Worm (Caenorhabditis elegans): ENCODE results near the gene irld-44.

irld-44 gene

DNA sequence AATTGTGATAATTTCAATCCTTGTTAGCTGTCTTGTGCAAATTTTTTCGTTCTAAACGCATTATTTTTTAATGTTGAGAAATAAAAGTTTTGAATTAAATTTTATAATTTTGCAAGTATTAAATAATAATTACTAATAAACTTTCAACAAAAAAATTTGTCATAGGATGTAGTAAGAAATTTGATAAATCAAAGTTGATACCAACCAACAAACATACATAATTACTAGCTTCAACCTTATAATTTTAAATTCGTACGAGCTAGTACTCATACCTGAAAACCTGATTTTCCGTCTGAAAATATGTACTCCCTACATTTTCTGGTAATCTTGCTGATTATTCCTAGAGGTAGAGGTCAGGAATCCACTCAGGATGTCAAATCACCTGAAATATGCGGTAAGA lies at the start of gene irld-44:
irld-44 (plus strand) TSS at position 301 of the 400 bp plus-strand sequence.
- no peak for TF ChIP-seq ceh-31 (tag; optimal IDR thresholded peaks at IDR 0.05)
- TF ChIP-seq pros-1 (tag; optimal IDR thresholded peaks at IDR 0.05), result no peak

- TF ChIP-seq eyg-1 (tag; optimal IDR thresholded peaks at IDR 0.05) (no peak), syd-9 (tag; optimal IDR thresholded peaks at IDR 0.05) (no peak), ttx-3 (tag; optimal IDR thresholded peaks at IDR 0.05) (no peak), sox-4 (tag; optimal IDR thresholded peaks at IDR 0.05) (no peak), unc-55 (GFP tag; optimal IDR thresholded peaks at IDR 0.05) (no peak), ceh-34 (tag; optimal IDR thresholded peaks at IDR 0.05) (no peak), unc-86 (tag; optimal IDR thresholded peaks at IDR 0.05) (no peak), C38D4.7 (GFP tag; optimal IDR thresholded peaks at IDR 0.05) (no peak), pha-2 (tag; optimal IDR thresholded peaks at IDR 0.05) (no peak), npax-4 (tag; optimal IDR thresholded peaks at IDR 0.05) (no peak), F13H6.1 (tag; optimal IDR thresholded peaks at IDR 0.05) (no peak), pat-9 (tag; optimal IDR thresholded peaks at IDR 0.05) (no peak), ama-1 (optimal IDR thresholded peaks at IDR 0.05) (no peak), ahr-1 (tag; optimal IDR thresholded peaks at IDR 0.05) (no peak), ceh-2 (tag; optimal IDR thresholded peaks at IDR 0.05) (no peak), unc-3 (GFP tag; conservative IDR thresholded peaks at IDR 0.05) (no peak), unc-3 (tag; optimal IDR thresholded peaks at IDR 0.05) (no peak), K09A11.1 (tag; optimal IDR thresholded peaks at IDR 0.05; ENCODE audit: insufficient read depth) (no peak)
Measured at ce11 chrV:1607790-1608189, 43.4 kb upstream of the irld-44 start, which contains the start of gene nhr-178. Gene nhr-178 (minus strand): TSS chrV:1607953.

- TF ChIP-seq hlh-8 (tag; optimal IDR thresholded peaks at IDR 0.05), result no peak
- no peak for TF ChIP-seq syd-9 (tag; optimal IDR thresholded peaks at IDR 0.05)
- no peak for TF ChIP-seq Y22D7AL.16 (tag; optimal IDR thresholded peaks at IDR 0.05)
- no peak for TF ChIP-seq ceh-45 (GFP tag; IDR thresholded peaks at IDR 0.05)
- TF ChIP-seq unc-3 (GFP tag; conservative IDR thresholded peaks at IDR 0.05), result no peak
- TF ChIP-seq unc-3 (tag; optimal IDR thresholded peaks at IDR 0.05), result no peak
- no peak for TF ChIP-seq C38D4.7 (GFP tag; optimal IDR thresholded peaks at IDR 0.05)
Measured at ce11 chrV:1610097-1610496, 41.0 kb upstream of the irld-44 start, which contains the start of gene nhr-177. Gene nhr-177 (plus strand): TSS chrV:1610263.

- TF ChIP-seq pha-4 (tag; optimal IDR thresholded peaks at IDR 0.05) (no peak), ceh-22 (tag; optimal IDR thresholded peaks at IDR 0.05) (no peak), F13H6.1 (tag; optimal IDR thresholded peaks at IDR 0.05) (no peak), lim-6 (tag; optimal IDR thresholded peaks at IDR 0.05) (no peak)
Measured at ce11 chrV:1611570-1611969, 39.6 kb upstream of the irld-44 start.

- TF ChIP-seq dve-1 (tag; optimal IDR thresholded peaks at IDR 0.05) (no peak), tbx-2 (tag; optimal IDR thresholded peaks at IDR 0.05) (no peak), hlh-30 (tag; optimal IDR thresholded peaks at IDR 0.05; ENCODE audit: insufficient read depth) (no peak), sdc-2 (tag; optimal IDR thresholded peaks at IDR 0.05) (no peak), C08G9.2 (tag; optimal IDR thresholded peaks at IDR 0.05) (no peak)
Measured at ce11 chrV:1614726-1615125, 36.4 kb upstream of the irld-44 start, which contains the start of gene srbc-41. Gene srbc-41 (minus strand): TSS chrV:1614826.

ce11 chrV:1618760-1619159 lies 32.4 kb upstream of the irld-44 start, which contains the start of gene nhr-179:
Gene nhr-179 (minus strand): TSS chrV:1618860.
- no peak for TF ChIP-seq rnt-1 (tag; optimal IDR thresholded peaks at IDR 0.05)
